Worm (Caenorhabditis elegans) whole organism, L4 larva: ENCODE data around the gene F43G6.17.

Source experiments
- T26A8.4 ChIP-seq: fragments of 200-800 bp; sonication (Bioruptor generic); IDR thresholded peaks from 2 replicates; pipeline ENCODE4 v1.3.6; 2022; ENCODE audit warnings: missing genetic modification characterization, missing compliant biosample characterization
- aha-1 ChIP-seq: fragments of 150-350 bp; peaks from one replicate; lab custom pipeline; 2014; ENCODE audit warnings: missing biosample characterization, missing genetic modification characterization
- aly-2 ChIP-seq: sonication (generic microtip); optimal IDR thresholded peaks from 2 replicates; lab custom pipeline; 2018; ENCODE audit warnings: missing biosample characterization, missing genetic modification characterization
- unc-62 ChIP-seq, 3 experiments: fragments of 150-350 bp in 1 of 3; sonication (generic microtip); optimal IDR thresholded peaks in 2 of 3; peaks in 1 of 3; 1 replicate in 1 of 3; 2 replicates in 2 of 3; lab custom pipeline; 2014 to 2017; ENCODE audit warnings: missing biosample characterization in 3 of 3, missing genetic modification characterization in 3 of 3, missing genetic modification reagents in 3 of 3, missing genotype in 1 of 3

DNA sequence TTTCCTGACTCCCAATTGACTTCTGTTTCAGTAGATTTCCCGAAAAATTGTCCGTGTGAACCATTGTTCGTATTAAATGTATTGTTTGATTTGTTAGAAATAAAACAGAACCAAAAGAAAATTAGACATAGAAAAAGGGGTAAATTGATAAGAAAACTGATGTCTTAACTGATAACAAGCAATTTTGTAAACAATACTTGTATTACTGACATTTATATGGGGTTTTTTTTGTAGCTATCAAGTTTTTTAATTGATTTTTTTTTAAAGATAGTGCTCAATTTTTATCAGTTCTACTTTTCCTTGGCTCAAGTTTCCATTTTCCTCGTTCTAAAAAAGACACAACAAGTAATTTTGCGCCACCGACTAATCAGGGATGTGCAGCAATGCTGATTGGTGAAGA lies 5.4 kb upstream of the F43G6.17 start:
- TF ChIP-seq unc-62 (GFP tag; optimal IDR thresholded peaks at IDR 0.05 in 1 of 2; lab: Kevin White, UChicago) (no peak), unc-62 (tag; optimal IDR thresholded peaks at IDR 0.05; lab: Kevin White, UChicago) (no peak), T26A8.4 (GFP tag; lab: Robert Waterston, UW) (no peak), aly-2 (tag; lab: Kevin White, UChicago) (no peak), aha-1 (tag; lab: Kevin White, UChicago) (no peak)
